Worm (Caenorhabditis elegans) whole organism, young adult: Measurements from ENCODE around the gene F55G1.7.

Source experiments
- F23B12.7 ChIP-seq: sonication (generic microtip); optimal IDR thresholded peaks from 2 replicates; lab custom pipeline; 2017; ENCODE audit warnings: missing genetic modification characterization, mild to moderate bottlenecking, missing compliant biosample characterization, antibody characterized with exemption, moderate library complexity; ENCODE audit not compliant: insufficient read depth
- F57C9.4 ChIP-seq: sonication (generic microtip); optimal IDR thresholded peaks from 2 replicates; lab custom pipeline; 2017; ENCODE audit warnings: mild to moderate bottlenecking, missing genetic modification characterization, missing compliant biosample characterization
- dox-1 ChIP-seq: fragments of 200-800 bp; sonication (Bioruptor generic); IDR thresholded peaks from 2 replicates; pipeline ENCODE4 v1.3.6; 2022; ENCODE audit warnings: missing genetic modification reagents, missing genetic modification characterization, missing compliant biosample characterization
- fkh-3 ChIP-seq: sonication (generic microtip); optimal IDR thresholded peaks from 2 replicates; lab custom pipeline; 2016; ENCODE audit warnings: mild to moderate bottlenecking, missing genetic modification characterization, missing compliant biosample characterization
- let-607 ChIP-seq, 2 experiments: fragments of 200-800 bp in 1 of 2; sonication (Bioruptor generic) in 1 of 2; sonication (generic microtip) in 1 of 2; optimal IDR thresholded peaks; 2 replicates each; lab custom pipeline; 2016 to 2018; ENCODE audit warnings: mild to moderate bottlenecking in 2 of 2, missing compliant biosample characterization in 2 of 2, missing genetic modification characterization in 2 of 2, moderate library complexity in 2 of 2, missing genotype in 1 of 2
- lir-1 ChIP-seq: fragments of 200-800 bp; sonication (Bioruptor generic); conservative IDR thresholded peaks from 2 replicates; pipeline ENCODE4 v1.3.6; 2022; ENCODE audit warnings: missing genetic modification reagents, missing genetic modification characterization, missing compliant biosample characterization

ce11 chrIV:7506711-7507110 lies 37.1 kb upstream of the F55G1.7 start:
- TF ChIP-seq let-607 (tag; optimal IDR thresholded peaks at IDR 0.05; lab: Kevin White, UChicago) (no peak), dox-1 (GFP tag; lab: Robert Waterston, UW) (no peak), F57C9.4 (no peak), F23B12.7 (no peak), lir-1 (no peak), fkh-3 (tag; lab: Kevin White, UChicago) (no peak)
